Worm (Caenorhabditis elegans) whole organism, young adult: ENCODE results near the gene C54F6.6.

ENCODE experiments used
- B0035.1 ChIP-seq: sonication (generic microtip); optimal IDR thresholded peaks from 2 replicates; lab custom pipeline; 2016; ENCODE audit warnings: missing genetic modification characterization, mild to moderate bottlenecking, missing compliant biosample characterization, missing genotype, missing genetic modification reagents
- B0261.1 ChIP-seq: sonication (generic microtip); optimal IDR thresholded peaks from 2 replicates; lab custom pipeline; 2016; ENCODE audit warnings: mild to moderate bottlenecking, missing genetic modification characterization, moderate library complexity, missing compliant biosample characterization
- B0336.3 ChIP-seq: fragments of 200-800 bp; sonication (Bioruptor generic); IDR thresholded peaks from 2 replicates; pipeline ENCODE4 v1.3.6; 2022; ENCODE audit warnings: missing genetic modification characterization, missing compliant biosample characterization
- C17E4.6 ChIP-seq: fragments of 200-800 bp; sonication (Bioruptor generic); IDR thresholded peaks from 2 replicates; pipeline ENCODE4 v1.3.6; 2022; ENCODE audit warnings: missing genetic modification reagents, missing genetic modification characterization, missing compliant biosample characterization
- D2030.7 ChIP-seq: fragments of 200-800 bp; sonication (Bioruptor generic); IDR thresholded peaks from 2 replicates; pipeline ENCODE4 v1.3.6; 2022; ENCODE audit warnings: missing genetic modification reagents, missing genetic modification characterization, missing compliant biosample characterization
- F33H1.4 ChIP-seq: fragments of 200-800 bp; sonication (Bioruptor generic); IDR thresholded peaks from 2 replicates; pipeline ENCODE4 v1.3.6; 2022; ENCODE audit warnings: missing genetic modification reagents, missing genetic modification characterization, missing compliant biosample characterization
- F52B5.7 ChIP-seq: sonication (generic microtip); optimal IDR thresholded peaks from 2 replicates; lab custom pipeline; 2016; ENCODE audit warnings: mild to moderate bottlenecking, missing genetic modification characterization, missing compliant biosample characterization
- F57A8.1 ChIP-seq: fragments of 200-800 bp; sonication (Bioruptor generic); optimal IDR thresholded peaks from 2 replicates; lab custom pipeline; 2018; ENCODE audit warnings: mild to moderate bottlenecking, missing genetic modification characterization, moderate library complexity, missing compliant biosample characterization
- F57C9.4 ChIP-seq: sonication (generic microtip); optimal IDR thresholded peaks from 2 replicates; lab custom pipeline; 2017; ENCODE audit warnings: mild to moderate bottlenecking, missing genetic modification characterization, missing compliant biosample characterization
- T26A5.8 ChIP-seq: sonication (generic microtip); optimal IDR thresholded peaks from 2 replicates; lab custom pipeline; 2016; ENCODE audit warnings: missing genetic modification characterization, missing compliant biosample characterization
- Y53F4B.3 ChIP-seq: fragments of 200-800 bp; sonication (Bioruptor generic); IDR thresholded peaks from 2 replicates; pipeline ENCODE4 v1.3.6; 2022; ENCODE audit warnings: missing genetic modification reagents, missing genetic modification characterization, missing compliant biosample characterization
- Y53G8AR.9 ChIP-seq: fragments of 200-800 bp; sonication (Bioruptor generic); conservative IDR thresholded peaks from 2 replicates; pipeline ENCODE4 v1.3.6; 2022; ENCODE audit warnings: missing genetic modification reagents, missing genetic modification characterization, missing compliant biosample characterization
- Y95B8A.8 ChIP-seq: fragments of 200-800 bp; sonication (Bioruptor generic); IDR thresholded peaks from 2 replicates; pipeline ENCODE4 v1.3.6; 2022; ENCODE audit warnings: missing genetic modification reagents, missing genetic modification characterization, missing compliant biosample characterization
- attf-5 ChIP-seq: fragments of 200-800 bp; sonication (Bioruptor generic); optimal IDR thresholded peaks from 2 replicates; lab custom pipeline; 2018; ENCODE audit warnings: mild to moderate bottlenecking, missing genetic modification characterization, missing compliant biosample characterization
- attf-6 ChIP-seq: fragments of 200-800 bp; sonication (Bioruptor generic); IDR thresholded peaks from 2 replicates; pipeline ENCODE4 v1.3.6; 2022; ENCODE audit warnings: missing genetic modification reagents, missing genetic modification characterization, missing compliant biosample characterization
- bed-2 ChIP-seq: fragments of 200-800 bp; sonication (Bioruptor generic); IDR thresholded peaks from 2 replicates; pipeline ENCODE4 v1.3.6; 2022; ENCODE audit warnings: missing genetic modification reagents, missing genetic modification characterization, missing compliant biosample characterization
- ccch-3 ChIP-seq: fragments of 200-800 bp; sonication (Bioruptor generic); optimal IDR thresholded peaks from 2 replicates; lab custom pipeline; 2018; ENCODE audit warnings: mild to moderate bottlenecking, missing genetic modification characterization, missing compliant biosample characterization
- ceh-100 ChIP-seq: fragments of 200-800 bp; sonication (Bioruptor generic); IDR thresholded peaks from 2 replicates; pipeline ENCODE4 v1.3.6; 2022; ENCODE audit warnings: missing genetic modification reagents, missing genetic modification characterization, missing compliant biosample characterization
- ceh-27 ChIP-seq: fragments of 200-800 bp; sonication (Bioruptor generic); optimal IDR thresholded peaks from 2 replicates; lab custom pipeline; 2018; ENCODE audit warnings: mild to moderate bottlenecking, missing genetic modification characterization, moderate library complexity, missing compliant biosample characterization
- ceh-40 ChIP-seq: fragments of 200-800 bp; sonication (Bioruptor generic); IDR thresholded peaks from 2 replicates; pipeline ENCODE4 v1.3.6; 2022; ENCODE audit warnings: missing genetic modification characterization, missing compliant biosample characterization
- chd-7 ChIP-seq: sonication (generic microtip); optimal IDR thresholded peaks from 2 replicates; lab custom pipeline; 2016; ENCODE audit warnings: mild to moderate bottlenecking, missing genetic modification characterization, moderate library complexity, missing compliant biosample characterization
- egl-44 ChIP-seq: fragments of 200-800 bp; sonication (Bioruptor generic); IDR thresholded peaks from 2 replicates; pipeline ENCODE4 v1.3.6; 2022; ENCODE audit warnings: missing genetic modification reagents, missing genetic modification characterization, missing compliant biosample characterization
- egrh-3 ChIP-seq: fragments of 200-800 bp; sonication (Bioruptor generic); IDR thresholded peaks from 2 replicates; pipeline ENCODE4 v1.3.6; 2022; ENCODE audit warnings: missing genetic modification reagents, missing genetic modification characterization, missing compliant biosample characterization
- fkh-3 ChIP-seq: sonication (generic microtip); optimal IDR thresholded peaks from 2 replicates; lab custom pipeline; 2016; ENCODE audit warnings: mild to moderate bottlenecking, missing genetic modification characterization, missing compliant biosample characterization
- him-1 ChIP-seq: sonication (generic microtip); optimal IDR thresholded peaks from 2 replicates; lab custom pipeline; 2016; ENCODE audit warnings: missing genotype, missing genetic modification reagents, missing genetic modification characterization, missing compliant biosample characterization
- hlh-26 ChIP-seq: fragments of 200-800 bp; sonication (Bioruptor generic); conservative IDR thresholded peaks from 2 replicates; pipeline ENCODE4 v1.3.6; 2022; ENCODE audit warnings: missing genetic modification reagents, missing genetic modification characterization, missing compliant biosample characterization
- hmg-20 ChIP-seq: fragments of 200-800 bp; sonication (Bioruptor generic); IDR thresholded peaks from 2 replicates; pipeline ENCODE4 v1.3.6; 2022; ENCODE audit warnings: missing genetic modification reagents, missing genetic modification characterization, missing compliant biosample characterization
- hrde-1 ChIP-seq: sonication (generic microtip); optimal IDR thresholded peaks from 2 replicates; lab custom pipeline; 2016; ENCODE audit warnings: missing genetic modification characterization, mild to moderate bottlenecking, missing compliant biosample characterization, moderate library complexity, missing genotype, missing genetic modification reagents, borderline replicate concordance
- lin-26 ChIP-seq: fragments of 200-800 bp; sonication (Bioruptor generic); IDR thresholded peaks from 2 replicates; pipeline ENCODE4 v1.3.6; 2022; ENCODE audit warnings: missing genetic modification reagents, missing genetic modification characterization, missing compliant biosample characterization
- lin-35 ChIP-seq, 3 experiments: fragments of 150-350 bp in 2 of 3; sonication (generic microtip) in 1 of 3; optimal IDR thresholded peaks; 2 replicates each; lab custom pipeline; 2014 to 2018; ENCODE audit warnings: missing biosample characterization in 3 of 3, missing genetic modification characterization in 3 of 3, missing genetic modification reagents in 3 of 3
- lin-40 ChIP-seq: sonication (generic microtip); optimal IDR thresholded peaks from 2 replicates; lab custom pipeline; 2016; ENCODE audit warnings: missing genetic modification characterization, mild to moderate bottlenecking, missing compliant biosample characterization, missing genotype, missing genetic modification reagents
- lin-54 ChIP-seq: fragments of 200-800 bp; sonication (Bioruptor generic); optimal IDR thresholded peaks from 2 replicates; lab custom pipeline; 2018; ENCODE audit warnings: mild to moderate bottlenecking, missing genetic modification characterization, missing compliant biosample characterization
- lsl-1 ChIP-seq: fragments of 200-800 bp; sonication (Bioruptor generic); optimal IDR thresholded peaks from 2 replicates; lab custom pipeline; 2018; ENCODE audit warnings: mild to moderate bottlenecking, missing genetic modification characterization, moderate library complexity, missing compliant biosample characterization
- madf-6 ChIP-seq: fragments of 200-800 bp; sonication (Bioruptor generic); IDR thresholded peaks from 2 replicates; pipeline ENCODE4 v1.3.6; 2022; ENCODE audit warnings: missing genetic modification reagents, missing genetic modification characterization, missing compliant biosample characterization
- mel-28 ChIP-seq: sonication (generic microtip); optimal IDR thresholded peaks from 2 replicates; lab custom pipeline; 2016; ENCODE audit warnings: borderline replicate concordance, mild to moderate bottlenecking, missing genetic modification characterization, missing compliant biosample characterization
- nhr-90 ChIP-seq: sonication (generic microtip); optimal IDR thresholded peaks from 2 replicates; lab custom pipeline; 2016; ENCODE audit warnings: missing genotype, mild to moderate bottlenecking, missing genetic modification characterization, missing compliant biosample characterization
- repo-1 ChIP-seq: sonication (generic microtip); optimal IDR thresholded peaks from 2 replicates; lab custom pipeline; 2017; ENCODE audit warnings: mild to moderate bottlenecking, missing genetic modification characterization, missing compliant biosample characterization
- sdz-38 ChIP-seq: sonication (generic microtip); optimal IDR thresholded peaks from 2 replicates; lab custom pipeline; 2016; ENCODE audit warnings: missing genotype, missing genetic modification characterization, missing compliant biosample characterization
- sea-2 ChIP-seq: fragments of 200-800 bp; sonication (Bioruptor generic); IDR thresholded peaks from 2 replicates; pipeline ENCODE4 v1.3.6; 2022; ENCODE audit warnings: missing genetic modification characterization, missing compliant biosample characterization
- sptf-2 ChIP-seq: fragments of 200-800 bp; sonication (Bioruptor generic); optimal IDR thresholded peaks from 2 replicates; lab custom pipeline; 2018; ENCODE audit warnings: mild to moderate bottlenecking, missing genetic modification characterization, missing compliant biosample characterization
- tlf-1 ChIP-seq: fragments of 200-800 bp; sonication (Bioruptor generic); optimal IDR thresholded peaks from 2 replicates; lab custom pipeline; 2018; ENCODE audit warnings: mild to moderate bottlenecking, missing genetic modification characterization, missing compliant biosample characterization
- ztf-22 ChIP-seq: fragments of 200-800 bp; sonication (Bioruptor generic); optimal IDR thresholded peaks from 2 replicates; lab custom pipeline; 2018; ENCODE audit warnings: mild to moderate bottlenecking, missing genetic modification characterization, moderate library complexity, missing compliant biosample characterization
- ztf-26 ChIP-seq: sonication (generic microtip); optimal IDR thresholded peaks from 2 replicates; lab custom pipeline; 2017; ENCODE audit warnings: missing genetic modification characterization, missing compliant biosample characterization
- ztf-28 ChIP-seq: fragments of 200-800 bp; sonication (Bioruptor generic); IDR thresholded peaks from 2 replicates; pipeline ENCODE4 v1.3.6; 2022; ENCODE audit warnings: missing genetic modification reagents, missing genetic modification characterization, missing compliant biosample characterization

The C54F6.6 gene

DNA sequence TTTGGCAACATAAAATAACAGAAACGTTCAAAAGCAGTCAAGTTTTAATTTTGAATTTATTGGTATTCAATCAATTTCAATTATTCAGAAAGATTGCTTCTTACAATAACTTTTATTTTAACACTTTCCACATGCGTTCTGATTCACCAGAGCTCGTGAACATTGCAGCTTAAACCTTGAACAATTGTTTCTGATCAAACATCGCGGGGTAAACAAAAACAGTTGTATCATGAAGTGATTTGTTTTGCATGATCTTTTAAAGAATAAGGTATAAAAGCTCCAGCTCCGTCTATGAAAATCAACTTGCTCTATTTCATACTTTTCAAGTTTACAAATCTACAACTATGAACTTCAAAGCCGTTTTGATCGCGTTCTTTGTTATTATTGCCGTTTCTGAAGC lies at the start of gene C54F6.6:
TSS of gene C54F6.6 (plus strand) at position 301 of the 400 bp plus-strand sequence.
- TF ChIP-seq ztf-28 (GFP tag; lab: Robert Waterston, UW) = no peak
- TF ChIP-seq attf-5 = no peak
- no peak for TF ChIP-seq Y53F4B.3 (GFP tag; lab: Robert Waterston, UW)
- no peak for TF ChIP-seq F57A8.1 (GFP tag; lab: Kevin White, UChicago)
- no peak for TF ChIP-seq sea-2 (GFP tag; lab: Robert Waterston, UW)
- TF ChIP-seq lin-54 (GFP tag; lab: Kevin White, UChicago) = no peak
- no peak for TF ChIP-seq Y95B8A.8
- no peak for TF ChIP-seq T26A5.8 (tag; lab: Kevin White, UChicago)
- TF ChIP-seq repo-1 (tag; lab: Kevin White, UChicago) = no peak
- no peak for TF ChIP-seq C17E4.6 (GFP tag; lab: Robert Waterston, UW)
- no peak for TF ChIP-seq Y53G8AR.9
- TF ChIP-seq chd-7 (tag; lab: Kevin White, UChicago) = no peak
- TF ChIP-seq ceh-100 = no peak
- TF ChIP-seq egrh-3 = no peak
- no peak for TF ChIP-seq lin-40

DNA sequence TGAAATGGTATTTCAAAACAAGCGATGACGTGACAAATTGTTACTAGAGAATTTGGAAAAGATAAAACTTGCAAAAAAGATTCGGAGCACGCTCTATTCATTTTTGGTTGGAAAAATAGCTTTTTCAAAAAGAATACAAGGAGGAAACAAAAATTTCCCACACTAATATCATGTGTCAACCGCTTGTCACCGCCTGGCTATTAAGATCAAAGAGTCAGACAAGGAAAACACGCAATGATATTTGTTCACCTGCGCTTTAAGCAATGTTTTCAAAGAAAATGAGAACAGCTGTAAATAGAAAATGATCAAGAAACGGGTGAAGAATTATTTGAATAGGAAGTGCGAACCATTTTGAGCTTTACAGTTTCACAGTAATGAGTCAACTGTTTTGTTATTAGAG lies 46.7 kb upstream of the C54F6.6 start, which contains the start of gene srh-125:
TSS of gene srh-125 (minus strand) at position 101 of the 400 bp plus-strand sequence.
- no peak for TF ChIP-seq attf-6 (GFP tag; lab: Robert Waterston, UW)
- TF ChIP-seq hlh-26 = no peak
- TF ChIP-seq bed-2 = no peak
- TF ChIP-seq egl-44 (GFP tag; lab: Robert Waterston, UW) = no peak
- TF ChIP-seq ccch-3 (GFP tag; lab: Kevin White, UChicago) = no peak

DNA sequence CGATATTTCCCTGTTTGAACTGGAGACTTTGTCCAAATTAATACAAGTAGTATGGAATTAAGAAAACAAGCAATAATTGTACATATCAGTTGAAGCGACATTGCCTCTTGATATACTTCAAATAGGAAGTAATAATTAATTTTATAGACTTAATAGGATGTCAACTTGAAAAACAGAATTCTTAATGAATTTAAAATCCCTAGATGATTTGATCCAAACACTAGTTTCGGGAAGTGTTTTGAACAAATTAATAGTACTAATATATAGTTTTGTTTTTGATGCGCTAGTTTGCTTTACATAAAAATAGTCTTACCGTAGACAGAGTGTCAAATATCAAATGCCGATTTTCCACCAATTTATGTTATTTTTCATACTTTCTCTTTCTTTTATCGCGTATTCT lies 45.1 kb upstream of the C54F6.6 start, which contains the start of gene str-190:
TSS of gene str-190 (minus strand) at position 101 of the 400 bp plus-strand sequence.
- TF ChIP-seq sdz-38 (no peak), lsl-1 (GFP tag; lab: Kevin White, UChicago) (no peak), D2030.7 (no peak), lin-35 (GFP tag; optimal IDR thresholded peaks at IDR 0.05; lab: Kevin White, UChicago) (no peak), ztf-28 (GFP tag; lab: Robert Waterston, UW) (no peak), ceh-100 (no peak), tlf-1 (GFP tag; lab: Kevin White, UChicago) (no peak), ztf-22 (GFP tag; lab: Kevin White, UChicago) (no peak), chd-7 (tag; lab: Kevin White, UChicago) (no peak), B0261.1 (tag; lab: Kevin White, UChicago) (no peak)
- TF ChIP-seq, all 124 proteins: peak for 0

- TF ChIP-seq Y53F4B.3 (GFP tag; lab: Robert Waterston, UW) (no peak), F52B5.7 (no peak), B0336.3 (no peak), lin-26 (no peak), F57C9.4 (tag; lab: Kevin White, UChicago) (no peak)
- TF ChIP-seq, all 124 proteins: peak for 0
Observed at ce11 chrV:7480949-7481348, 42.5 kb upstream of the C54F6.6 start, which contains the start of gene C18B10.6. Gene C18B10.6 (minus strand): TSS chrV:7481049.

DNA sequence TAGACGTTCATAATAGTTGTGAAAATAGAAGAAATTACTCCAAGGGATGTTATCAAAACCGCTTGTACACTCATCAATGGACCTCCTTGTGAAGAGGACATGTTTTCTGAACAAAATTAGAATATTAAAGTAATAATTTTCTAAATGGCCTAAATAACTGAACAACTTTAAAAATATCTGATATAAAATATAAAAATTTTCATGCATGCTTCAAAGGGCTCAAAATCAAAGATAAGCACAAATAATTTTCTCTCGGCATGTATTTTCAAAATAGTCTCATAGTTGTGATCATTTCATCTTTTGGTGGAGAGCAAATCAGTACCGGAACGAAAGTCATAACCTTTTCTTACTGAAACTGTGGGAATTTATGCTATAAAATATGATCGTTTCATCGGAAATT lies 38.5 kb upstream of the C54F6.6 start, which contains the start of gene srbc-8:
TSS of gene srbc-8 (minus strand) at position 101 of the 400 bp plus-strand sequence.
- TF ChIP-seq ceh-40 (no peak), repo-1 (tag; lab: Kevin White, UChicago) (no peak), ceh-27 (GFP tag; lab: Kevin White, UChicago) (no peak), him-1 (no peak), ztf-26 (tag; lab: Kevin White, UChicago) (no peak), hmg-20 (no peak), mel-28 (no peak), F33H1.4 (GFP tag; lab: Robert Waterston, UW) (no peak), nhr-90 (tag; lab: Kevin White, UChicago) (no peak), sptf-2 (GFP tag; lab: Kevin White, UChicago) (no peak), hrde-1 (tag; lab: Kevin White, UChicago) (no peak), bed-2 (no peak), fkh-3 (tag; lab: Kevin White, UChicago) (no peak), B0035.1 (tag; lab: Kevin White, UChicago) (no peak), lin-35 (GFP tag; optimal IDR thresholded peaks at IDR 0.05; lab: Kevin White, UChicago) (no peak), madf-6 (no peak)
